Fruit fly (Drosophila melanogaster) whole organism, larva: Measurements from ENCODE around the gene CG7166.

ENCODE experiments used
- noc ChIP-seq: fragments of 200-800 bp; sonication (Bioruptor generic); optimal IDR thresholded peaks from 3 replicates; lab custom pipeline; 2019; ENCODE audit warnings: missing biosample characterization, mild to moderate bottlenecking, missing genetic modification characterization, moderate library complexity

The CG7166 gene

dm6 chr3L:21626036-21626614 lies 678 bp upstream of the CG7166 start:
- TF ChIP-seq noc (tag; lab: Kevin White, UChicago): no peak

DNA sequence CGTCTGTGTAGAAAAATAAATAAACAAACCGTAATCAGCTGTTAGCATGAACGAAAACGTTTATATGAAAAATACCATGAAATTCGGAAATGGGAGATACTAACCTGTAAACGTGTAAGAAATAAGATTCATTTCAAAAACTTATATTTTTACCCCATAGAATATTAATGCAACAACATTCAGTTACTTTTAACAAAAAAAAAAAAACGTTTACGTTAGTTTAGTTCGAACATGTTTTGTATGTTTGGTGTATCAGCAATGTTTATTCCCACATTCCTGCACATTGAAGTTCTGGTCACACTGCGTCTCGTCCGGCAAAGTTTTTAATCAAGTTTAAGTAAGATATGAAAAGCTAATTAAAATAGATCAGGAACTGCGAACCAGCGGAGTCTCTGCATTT lies 8.1 kb downstream of the CG7166 start, which contains the start of the genes S1P and CG11307:
Gene S1P, minus strand, starts transcription at position 23 of the 400 bp plus-strand sequence.
Gene CG11307, plus strand, starts transcription at position 270 of the 400 bp plus-strand sequence.
- TF ChIP-seq noc (tag; lab: Kevin White, UChicago): no peak

- TF ChIP-seq noc (tag; lab: Kevin White, UChicago): no peak
Measured at dm6 chr3L:21610535-21610934, 14.9 kb downstream of the CG7166 start.

DNA sequence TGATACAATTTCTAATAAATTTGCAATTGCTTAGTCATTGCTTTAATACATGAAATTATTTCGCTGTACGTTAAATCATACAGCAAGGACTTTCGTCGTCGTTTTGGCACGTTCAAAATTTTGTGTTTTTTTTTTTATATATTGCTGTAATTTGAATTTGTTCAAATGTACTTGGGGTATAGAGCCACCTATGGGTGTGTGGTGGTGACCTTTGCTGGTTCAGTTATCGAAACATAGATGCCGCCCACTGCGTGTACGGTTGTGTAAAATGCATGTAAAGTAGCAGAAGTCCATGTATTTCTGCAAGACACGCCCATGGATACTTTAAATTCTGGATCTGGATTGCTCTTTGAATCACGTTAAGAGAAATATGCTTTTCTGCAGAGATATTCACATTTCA lies 21.2 kb downstream of the CG7166 start:
- TF ChIP-seq noc (tag; lab: Kevin White, UChicago): no peak

DNA sequence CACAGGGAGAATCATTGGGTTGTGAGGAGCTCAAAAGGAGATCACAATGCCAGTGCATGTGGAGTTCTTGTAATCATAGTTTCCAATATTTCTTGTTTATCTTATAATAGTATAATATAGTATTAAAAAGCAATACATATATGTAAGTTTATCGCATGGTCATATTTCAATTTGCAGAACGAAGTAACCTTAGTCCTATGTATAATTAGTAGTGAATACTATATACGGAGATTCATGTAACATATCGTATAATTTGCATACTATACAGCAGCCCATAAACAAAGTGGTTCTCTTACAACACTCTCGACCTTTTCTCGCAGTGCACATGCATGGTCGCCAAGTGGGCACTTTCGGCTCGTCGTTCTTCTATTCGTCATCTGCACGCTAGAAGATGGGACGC lies 23.2 kb downstream of the CG7166 start:
- TF ChIP-seq noc (tag; lab: Kevin White, UChicago): no peak

DNA sequence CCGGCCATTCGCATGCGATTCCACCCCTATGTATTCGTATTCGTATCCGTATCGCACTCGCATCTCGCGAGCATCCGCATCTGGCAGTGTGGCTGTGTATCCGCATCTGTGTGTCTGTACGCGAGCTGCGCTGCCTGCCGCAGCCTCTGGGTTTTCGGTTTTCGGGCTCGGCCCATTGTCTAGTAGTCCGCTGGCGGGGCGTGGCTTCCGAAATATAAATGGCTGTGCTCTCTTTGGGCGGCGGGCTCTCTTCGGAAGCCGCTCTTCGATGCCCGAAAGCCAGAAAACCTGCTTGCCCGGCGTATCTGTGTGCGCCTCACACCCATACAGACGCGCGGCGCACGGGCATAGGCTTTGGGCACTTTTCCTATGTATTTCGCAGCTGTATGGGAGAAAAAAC lies 27.1 kb downstream of the CG7166 start:
- TF ChIP-seq noc (tag; lab: Kevin White, UChicago): no peak

DNA sequence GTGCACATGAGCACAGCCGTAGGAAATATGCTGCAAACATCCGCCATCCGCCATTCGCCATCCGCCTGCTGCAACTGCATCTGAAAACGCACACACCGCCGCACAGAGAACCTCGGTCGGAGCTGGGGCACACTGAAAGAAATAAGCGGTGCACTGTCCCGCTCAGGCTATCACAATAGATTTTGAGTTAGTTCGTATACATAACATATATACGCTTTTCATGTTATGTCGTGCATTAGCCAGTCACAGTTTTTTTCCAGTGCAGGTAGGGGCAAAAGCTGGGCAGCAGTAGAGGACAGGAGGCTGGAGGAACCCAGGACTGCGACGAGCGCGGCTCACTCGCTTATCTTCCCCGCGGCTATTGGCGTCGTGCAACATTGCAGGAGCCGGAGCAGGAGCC lies 31.0 kb downstream of the CG7166 start:
- no peak for TF ChIP-seq noc (tag; lab: Kevin White, UChicago)

dm6 chr3L:21591247-21591646 lies 34.2 kb downstream of the CG7166 start:
- TF ChIP-seq noc (tag; lab: Kevin White, UChicago): no peak

DNA sequence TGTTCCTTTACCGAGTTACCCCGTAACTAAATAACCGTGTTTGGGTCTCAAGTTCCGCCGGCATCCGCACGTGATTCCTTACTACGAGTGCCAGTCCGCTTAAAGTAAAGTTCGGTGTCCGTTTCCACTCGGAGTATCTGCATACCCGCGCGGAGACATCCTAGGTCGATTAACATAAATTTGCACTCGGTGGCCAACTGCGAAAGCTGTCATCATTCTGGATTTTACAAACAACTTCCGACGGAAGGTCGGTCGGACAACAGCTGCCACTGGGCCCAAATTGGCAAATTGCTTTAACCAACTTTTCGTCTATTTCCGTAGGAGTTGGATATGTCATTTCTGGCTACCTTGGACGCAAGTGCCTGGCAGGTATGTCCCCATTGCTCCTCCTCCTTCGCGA lies 38.9 kb downstream of the CG7166 start, which contains the start of gene TfAP-2:
Gene TfAP-2, plus strand, starts transcription at position 301 of the 400 bp plus-strand sequence.
- no peak for TF ChIP-seq noc (tag; lab: Kevin White, UChicago)

- no peak for TF ChIP-seq noc (tag; lab: Kevin White, UChicago)
Measured at dm6 chr3L:21585397-21585796, 40.0 kb downstream of the CG7166 start.

DNA sequence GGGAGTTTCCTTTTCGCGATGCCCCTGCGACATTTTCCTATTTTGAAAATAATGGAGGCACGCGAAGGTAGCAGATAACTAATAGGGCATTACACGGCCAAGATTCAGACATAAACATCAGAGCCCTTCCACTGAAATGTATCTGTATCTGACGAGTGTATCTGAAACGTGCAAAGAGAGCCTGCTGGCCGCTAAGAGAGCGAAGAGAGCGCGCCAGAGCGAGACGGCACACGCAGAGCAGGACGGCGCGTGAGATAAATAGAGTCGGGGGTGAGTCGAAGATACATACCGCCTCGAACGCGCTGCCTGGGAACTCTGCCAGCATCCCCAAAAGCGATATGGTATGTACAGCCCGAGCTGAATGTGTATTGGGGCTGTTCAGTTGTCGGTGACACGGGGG lies 40.8 kb downstream of the CG7166 start:
- no peak for TF ChIP-seq noc (tag; lab: Kevin White, UChicago)

DNA sequence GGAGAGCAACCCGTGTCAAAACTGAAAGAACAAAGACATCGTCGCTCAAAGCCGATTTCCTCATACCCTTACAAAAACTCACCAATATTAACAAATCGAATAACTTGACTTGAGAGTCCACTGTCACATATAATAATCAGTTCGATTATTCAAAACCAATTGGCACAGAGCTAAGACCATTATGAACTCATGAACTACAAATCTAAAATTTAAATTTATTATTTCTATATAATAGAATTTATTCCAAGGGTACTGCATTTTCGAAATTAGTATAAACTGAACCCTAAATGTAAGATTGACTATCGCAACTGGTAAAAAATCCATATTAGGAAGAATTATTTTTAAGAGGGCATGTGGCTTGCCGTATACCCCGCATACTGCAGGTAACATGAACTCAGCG lies 43.5 kb downstream of the CG7166 start:
- no peak for TF ChIP-seq noc (tag; lab: Kevin White, UChicago)

DNA sequence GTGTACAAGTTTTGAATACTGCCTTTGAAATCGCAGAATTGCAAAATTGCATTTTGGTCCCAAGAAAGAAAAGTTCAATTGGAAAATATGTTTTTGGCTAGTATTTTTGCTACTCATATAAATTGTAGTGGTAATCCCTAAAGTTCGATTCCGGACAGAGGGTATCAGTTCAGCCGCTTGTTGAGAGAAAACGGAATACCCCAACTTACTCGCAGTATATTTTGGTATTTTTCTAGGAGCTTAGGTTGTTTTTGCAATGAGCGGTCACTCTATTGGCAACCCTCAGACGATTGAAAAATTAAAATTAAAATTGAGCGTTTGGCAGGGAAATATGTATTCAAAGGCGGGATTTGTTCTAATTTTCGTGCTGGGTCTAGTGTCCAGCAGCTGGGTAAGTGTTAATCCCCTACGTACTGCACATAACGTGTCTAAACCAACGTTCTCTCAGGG lies 51.1 kb downstream of the CG7166 start:
- TF ChIP-seq noc (tag; lab: Kevin White, UChicago): no peak

dm6 chr3L:21573831-21574230 lies 51.6 kb downstream of the CG7166 start, which contains the start of gene EMC10:
Gene EMC10 (plus strand): TSS chr3L:21574131.
- no peak for TF ChIP-seq noc (tag; lab: Kevin White, UChicago)
